Worm (Caenorhabditis elegans) whole organism, mixed stage, embryonic: ENCODE measurements around the gene F07G11.1.

Experiments
- drap-1 ChIP-seq: fragments of 200-800 bp; sonication (Bioruptor generic); optimal IDR thresholded peaks from 3 replicates; lab custom pipeline; 2018; ENCODE audit warnings: mild to moderate bottlenecking, missing genetic modification characterization, missing compliant biosample characterization
- elt-3 ChIP-seq: fragments of 150-350 bp; optimal IDR thresholded peaks from 2 replicates; lab custom pipeline; 2014; ENCODE audit warnings: missing biosample characterization, missing genetic modification characterization
- nhr-28 ChIP-seq: fragments of 150-350 bp; optimal IDR thresholded peaks from 2 replicates; lab custom pipeline; 2014; ENCODE audit warnings: missing biosample characterization, missing genetic modification characterization
- unc-39 ChIP-seq: fragments of 150-350 bp; optimal IDR thresholded peaks from 2 replicates; lab custom pipeline; 2014; ENCODE audit warnings: missing biosample characterization, missing genetic modification characterization
- ztf-11 ChIP-seq: fragments of 150-350 bp; optimal IDR thresholded peaks from 2 replicates; lab custom pipeline; 2014; ENCODE audit warnings: missing biosample characterization, missing genetic modification characterization

- TF ChIP-seq unc-39 (tag; lab: Kevin White, UChicago) (no peak), nhr-28 (no peak), ztf-11 (tag; lab: Kevin White, UChicago) (no peak), drap-1 (no peak), elt-3 (no peak)
Observed at ce11 chrV:7297263-7297662, 9.9 kb upstream of the F07G11.1 start, which contains the start of gene srj-32.
